Fruit fly (Drosophila melanogaster): ENCODE data around the gene CG14860.

Gene CG14860

DNA sequence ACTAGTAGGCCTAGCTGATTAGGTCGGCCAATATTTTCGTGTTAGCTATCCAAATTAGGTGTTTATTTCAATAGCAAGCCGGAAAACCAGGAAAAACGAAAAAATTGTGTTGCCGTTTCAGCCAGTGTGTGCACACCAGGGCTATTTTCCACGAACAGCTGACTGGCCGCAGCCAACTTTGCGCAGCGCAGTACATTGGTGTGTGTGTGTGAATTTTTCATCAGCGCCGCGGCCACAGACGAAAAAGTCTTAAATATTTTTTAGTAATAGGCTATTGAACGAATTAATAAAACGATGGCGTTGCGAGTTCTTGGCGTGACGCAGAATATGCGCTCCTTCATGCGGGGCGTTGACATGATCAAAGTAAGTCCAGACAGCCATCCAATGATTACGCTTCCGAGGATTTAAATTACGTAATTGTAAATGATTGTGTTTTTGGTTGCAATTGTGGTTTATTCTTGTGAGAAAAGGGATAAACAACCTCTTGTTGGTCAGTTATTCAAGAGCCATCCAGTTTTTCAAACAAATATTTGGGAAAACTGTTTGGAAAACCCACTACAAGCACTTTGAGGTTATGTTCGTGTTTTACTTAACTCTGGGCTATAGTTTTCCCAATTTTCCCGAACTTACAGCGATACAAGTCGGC, 4.4 kb upstream of the CG14860 start, which contains the start of the genes CycC and UQCR-C1:
Gene CycC, minus strand, starts transcription at position 142 of the 646 bp plus-strand sequence.
Gene UQCR-C1, plus strand, starts transcription at position 168 of the 646 bp plus-strand sequence.
- TF ChIP-seq ttk (optimal IDR thresholded peaks at IDR 0.05): no peak

DNA sequence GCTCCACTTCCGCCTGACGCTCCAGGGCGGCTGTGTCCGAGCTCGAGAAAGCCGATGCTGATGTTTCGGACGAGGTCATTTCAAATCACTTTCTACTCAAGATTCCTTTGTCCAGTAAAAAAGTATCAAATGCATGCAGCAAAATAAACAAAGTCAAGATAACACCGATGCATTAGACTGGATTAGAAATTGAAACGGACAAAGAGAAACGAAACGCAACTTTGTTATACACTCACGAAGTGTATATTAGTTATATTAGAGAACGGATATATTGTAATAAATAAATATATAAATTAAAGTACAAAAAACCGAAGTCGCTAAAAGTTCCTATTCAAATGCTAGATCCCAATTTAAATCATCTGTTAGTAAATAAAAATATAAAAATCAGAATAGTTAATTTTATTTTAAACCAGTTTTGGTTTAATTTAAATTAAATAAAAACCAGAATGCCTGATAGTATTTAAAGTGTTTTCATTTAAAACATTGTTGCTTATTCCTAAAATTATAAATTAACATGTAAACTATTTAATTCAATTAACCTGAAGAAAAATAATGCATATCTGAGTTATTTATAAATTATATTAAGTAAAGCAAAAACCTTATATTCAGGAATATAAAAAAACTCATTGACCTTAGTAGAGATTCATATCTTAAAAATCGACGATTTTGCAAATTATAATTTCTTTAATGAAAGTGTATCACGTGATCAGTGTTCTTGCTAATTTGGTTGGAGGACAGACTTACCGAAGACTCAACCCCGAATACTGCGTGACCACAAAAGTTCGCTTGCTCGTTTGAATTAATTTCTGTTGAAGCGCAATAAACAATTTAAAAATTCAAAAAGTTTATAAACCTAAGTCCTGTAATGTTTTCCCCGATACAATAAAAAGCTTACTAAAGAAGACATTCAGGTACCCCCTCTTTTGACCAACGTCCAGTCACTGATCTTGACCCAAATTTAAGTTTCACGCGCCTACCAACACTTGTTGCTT, 497 bp upstream of the CG14860 start, which contains the start of gene Dph2:
Gene Dph2, minus strand, starts transcription at position 164 of the 992 bp plus-strand sequence.
- no peak for TF ChIP-seq ttk (optimal IDR thresholded peaks at IDR 0.05)
- TF ChIP-seq Sin3A (optimal IDR thresholded peaks at IDR 0.05): no peak
- no peak for TF ChIP-seq h (optimal IDR thresholded peaks at IDR 0.05)
- TF ChIP-seq Myc (optimal IDR thresholded peaks at IDR 0.05): no peak
- no peak for TF ChIP-seq psq (optimal IDR thresholded peaks at IDR 0.05)
- no peak for TF ChIP-seq insv (optimal IDR thresholded peaks at IDR 0.05)

DNA sequence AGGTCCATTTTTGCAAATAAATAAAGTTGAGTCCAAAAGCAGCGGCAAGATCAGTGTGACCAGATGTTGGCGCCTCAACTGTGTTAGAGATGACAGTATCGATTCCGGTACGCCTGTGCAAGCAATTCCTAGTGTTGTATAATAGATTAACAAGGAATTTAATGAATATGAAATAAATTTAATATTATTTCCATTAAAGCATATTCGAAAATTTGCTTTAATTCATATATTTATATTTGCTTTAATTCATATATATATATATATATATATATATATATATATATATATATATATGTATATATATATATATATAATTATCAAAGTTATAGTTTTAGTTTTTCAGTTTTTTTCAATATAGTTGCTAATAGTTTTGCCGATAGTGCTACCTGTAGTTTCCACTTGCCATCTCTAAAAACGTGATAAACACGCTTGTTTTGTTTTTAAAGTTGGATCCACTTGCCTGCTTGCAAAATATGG, 3.7 kb downstream of the CG14860 start, which contains the start of the genes Nup93-2 and CG3817:
Gene Nup93-2, minus strand, starts transcription at position 93 of the 477 bp plus-strand sequence.
Gene CG3817, plus strand, starts transcription at position 460 of the 477 bp plus-strand sequence.
- TF ChIP-seq insv (optimal IDR thresholded peaks at IDR 0.05): no peak
- TF ChIP-seq Myc (optimal IDR thresholded peaks at IDR 0.05): no peak
- no peak for TF ChIP-seq ttk (optimal IDR thresholded peaks at IDR 0.05)
- no peak for TF ChIP-seq h (optimal IDR thresholded peaks at IDR 0.05)
- TF ChIP-seq Sin3A (optimal IDR thresholded peaks at IDR 0.05): no peak
- TF ChIP-seq psq (optimal IDR thresholded peaks at IDR 0.05): no peak

DNA sequence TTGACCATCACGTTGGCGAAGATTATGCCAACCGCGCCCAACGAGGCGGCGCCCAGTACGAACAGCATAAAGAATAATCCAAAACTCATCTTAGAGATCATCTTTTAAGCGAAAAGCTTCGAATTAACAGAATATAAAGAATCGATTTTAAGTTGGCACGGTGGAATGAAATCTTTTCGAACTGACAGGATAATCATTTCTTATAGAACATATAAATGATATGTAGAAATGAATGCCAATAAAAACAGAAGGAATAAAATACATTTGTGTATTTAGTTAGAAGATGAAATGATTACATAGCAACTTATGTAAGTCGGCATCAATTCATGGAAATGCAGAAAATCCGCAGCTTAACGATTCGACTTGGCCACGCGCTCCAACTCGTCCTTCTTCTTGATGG, 5.6 kb downstream of the CG14860 start, which contains the start of gene VhaPPA1-2:
Gene VhaPPA1-2, minus strand, starts transcription at position 101 of the 400 bp plus-strand sequence.
- TF ChIP-seq insv (optimal IDR thresholded peaks at IDR 0.05) (no peak), ttk (optimal IDR thresholded peaks at IDR 0.05) (no peak), h (optimal IDR thresholded peaks at IDR 0.05) (no peak), psq (optimal IDR thresholded peaks at IDR 0.05) (no peak), Myc (optimal IDR thresholded peaks at IDR 0.05) (no peak), Sin3A (optimal IDR thresholded peaks at IDR 0.05) (no peak)

DNA sequence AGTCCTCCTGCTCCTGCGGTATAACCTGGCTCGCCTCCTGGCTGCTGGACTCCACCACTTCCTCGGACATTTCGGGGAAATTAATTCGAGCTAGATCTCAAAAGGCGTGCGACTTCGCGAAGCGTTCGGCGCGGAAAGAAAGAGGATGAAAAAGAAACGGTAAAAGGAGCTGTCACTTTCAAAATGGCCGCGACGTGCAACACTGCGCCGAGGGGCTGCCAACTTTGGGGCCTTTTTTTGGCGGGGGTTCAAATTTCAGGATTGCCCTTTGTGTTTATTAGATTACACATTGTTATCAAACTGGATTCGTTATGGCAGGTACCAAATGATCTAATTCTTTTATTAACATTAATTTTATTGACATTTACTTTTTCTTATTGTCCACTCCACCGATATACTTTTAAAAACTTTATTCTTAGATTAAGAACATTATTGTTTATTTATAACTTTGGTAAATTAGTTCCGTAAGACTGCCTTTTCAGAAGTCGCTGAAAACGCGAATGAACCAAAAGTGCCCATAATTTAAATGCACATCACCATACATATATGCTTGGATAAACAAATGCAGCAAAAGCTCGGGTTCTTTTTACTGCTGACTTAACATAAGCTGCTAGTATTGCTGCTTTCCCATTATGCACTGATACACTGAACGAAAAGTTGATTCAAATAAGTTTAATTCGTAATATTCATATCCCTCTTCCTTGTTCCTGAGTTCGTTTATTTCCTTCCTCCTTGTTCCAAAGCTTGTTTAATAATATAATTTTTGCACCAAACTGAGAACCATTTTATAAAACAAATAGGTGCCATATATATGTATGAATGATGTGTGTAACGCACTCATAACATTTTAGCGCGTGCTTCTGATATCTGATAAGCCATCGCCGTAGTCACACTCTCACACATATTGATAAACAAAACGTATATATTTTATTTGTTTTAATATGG, 7.1 kb downstream of the CG14860 start, which contains the start of gene RpS5b:
Gene RpS5b, minus strand, starts transcription at position 156 of the 945 bp plus-strand sequence.
- no peak for TF ChIP-seq ttk (optimal IDR thresholded peaks at IDR 0.05)
- TF ChIP-seq insv (optimal IDR thresholded peaks at IDR 0.05): no peak
- no peak for TF ChIP-seq Myc (optimal IDR thresholded peaks at IDR 0.05)
- no peak for TF ChIP-seq psq (optimal IDR thresholded peaks at IDR 0.05)
- no peak for TF ChIP-seq Sin3A (optimal IDR thresholded peaks at IDR 0.05)
- TF ChIP-seq h (optimal IDR thresholded peaks at IDR 0.05): no peak

DNA sequence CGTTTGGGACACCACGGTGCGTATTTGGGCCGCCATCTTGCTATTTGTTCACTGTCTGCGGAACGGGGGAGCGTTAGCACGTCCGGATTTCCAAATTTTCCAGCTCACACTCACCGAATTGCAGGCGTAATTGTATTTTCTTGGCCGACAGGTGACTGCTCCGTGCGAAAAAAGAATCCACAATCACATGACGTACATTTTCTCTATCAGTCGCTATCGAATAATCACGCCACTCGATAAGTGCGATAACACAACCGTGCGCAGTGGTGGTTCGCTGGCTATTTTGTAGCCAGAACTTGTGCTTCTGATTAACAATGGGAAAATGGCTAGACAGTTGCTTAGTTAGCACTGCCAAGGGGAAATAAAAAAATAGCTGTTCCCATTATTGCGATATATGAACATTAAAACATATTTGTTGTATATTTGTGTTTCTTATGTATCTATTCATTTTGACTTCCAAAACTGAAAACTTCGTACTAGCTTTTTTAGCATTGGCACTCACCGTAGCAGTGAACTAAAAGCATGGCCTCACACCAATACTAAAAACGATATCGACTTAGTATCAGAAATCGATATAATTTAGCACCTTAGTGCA, 9.3 kb downstream of the CG14860 start, which contains the start of gene VhaPPA1-1:
Gene VhaPPA1-1, minus strand, starts transcription at position 225 of the 595 bp plus-strand sequence.
- TF ChIP-seq psq (optimal IDR thresholded peaks at IDR 0.05): peak; percentile 92
- no peak for TF ChIP-seq Myc (optimal IDR thresholded peaks at IDR 0.05)
- no peak for TF ChIP-seq ttk (optimal IDR thresholded peaks at IDR 0.05)
- TF ChIP-seq h (optimal IDR thresholded peaks at IDR 0.05): no peak
- no peak for TF ChIP-seq insv (optimal IDR thresholded peaks at IDR 0.05)
- no peak for TF ChIP-seq Sin3A (optimal IDR thresholded peaks at IDR 0.05)

DNA sequence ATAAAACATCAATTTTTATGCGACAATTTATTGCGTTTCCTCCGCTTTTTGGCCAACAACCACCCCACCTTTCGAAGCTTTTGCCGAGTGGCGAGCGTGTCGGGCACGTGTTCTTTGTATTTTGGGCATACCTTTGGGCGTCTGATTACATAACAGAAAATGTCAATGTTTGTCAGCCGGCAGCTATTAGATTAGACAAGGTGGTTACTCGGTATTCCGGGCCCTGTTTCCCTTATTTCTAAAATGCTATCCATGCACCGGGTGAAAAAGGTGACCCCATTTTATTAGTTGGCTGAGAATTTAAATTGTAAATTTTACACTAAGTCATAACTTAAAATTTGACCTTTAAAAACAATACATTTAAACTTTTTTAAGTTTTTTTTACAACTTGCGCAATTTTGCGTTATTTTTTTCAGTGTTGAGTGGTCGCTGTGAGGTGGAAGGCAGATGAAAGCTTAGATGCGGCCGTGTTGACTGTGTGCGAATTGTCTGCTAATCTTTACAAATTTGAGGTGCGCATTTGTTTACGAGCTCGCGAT, 17.9 kb downstream of the CG14860 start:
- TF ChIP-seq h (optimal IDR thresholded peaks at IDR 0.05) (no peak), psq (optimal IDR thresholded peaks at IDR 0.05) (no peak), Sin3A (optimal IDR thresholded peaks at IDR 0.05) (no peak), insv (optimal IDR thresholded peaks at IDR 0.05) (no peak), Myc (optimal IDR thresholded peaks at IDR 0.05) (no peak), ttk (optimal IDR thresholded peaks at IDR 0.05) (no peak)

DNA sequence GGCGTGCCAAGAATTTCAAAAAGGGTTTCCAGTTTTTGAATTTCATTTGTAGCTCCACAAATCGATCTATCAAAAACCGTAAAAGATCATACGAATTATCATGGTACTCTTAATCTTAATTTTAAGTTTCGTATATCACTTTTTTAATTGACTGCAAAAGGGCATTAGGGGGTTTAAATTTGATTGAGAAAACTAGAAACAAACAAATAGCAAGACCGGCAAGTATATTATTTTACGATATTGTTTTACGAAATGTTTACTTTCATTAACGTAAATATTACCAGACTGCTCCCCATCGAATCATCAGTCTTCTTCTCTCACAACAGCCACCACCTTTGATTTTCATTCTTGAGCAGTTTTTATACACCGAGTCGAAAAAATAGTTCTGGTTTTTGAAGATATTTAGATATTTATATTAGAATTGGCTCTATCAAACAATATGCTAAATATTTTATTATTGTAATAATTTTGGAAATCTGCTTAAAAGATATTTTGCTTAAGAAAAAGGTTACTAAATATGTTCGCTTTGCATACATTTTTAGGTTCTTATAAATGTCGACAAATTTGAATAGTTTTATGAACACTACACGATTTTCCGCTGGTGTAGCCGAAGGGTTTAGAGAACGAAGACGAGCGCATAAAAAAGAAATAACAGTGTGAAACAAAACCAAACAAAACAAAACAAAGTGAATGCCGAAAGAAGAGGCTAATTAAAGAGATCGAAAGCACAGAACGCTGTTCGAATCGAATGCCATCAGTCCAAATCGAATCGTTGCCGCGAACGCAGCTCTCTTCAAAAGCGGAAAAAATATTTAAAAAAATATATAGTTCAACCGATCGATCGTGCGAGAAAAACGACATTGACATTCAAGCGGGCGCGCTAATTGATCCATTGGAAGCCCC, 23.6 kb downstream of the CG14860 start, which contains the start of gene Sdr:
Gene Sdr, plus strand, starts transcription at position 702 of the 903 bp plus-strand sequence.
- TF ChIP-seq insv (optimal IDR thresholded peaks at IDR 0.05) (no peak), Sin3A (optimal IDR thresholded peaks at IDR 0.05) (no peak), h (optimal IDR thresholded peaks at IDR 0.05) (no peak), psq (optimal IDR thresholded peaks at IDR 0.05) (no peak), ttk (optimal IDR thresholded peaks at IDR 0.05) (no peak), Myc (optimal IDR thresholded peaks at IDR 0.05) (no peak)
